Worm (Caenorhabditis elegans) whole organism, L4 larva: Measurements from ENCODE around the gene ril-2.

Source experiments
- F26F4.8 ChIP-seq: fragments of 200-800 bp; sonication (Bioruptor generic); conservative IDR thresholded peaks from 2 replicates; pipeline ENCODE4 v1.3.6; 2022; ENCODE audit warnings: missing genetic modification characterization, missing compliant biosample characterization
- T20F7.1 ChIP-seq: fragments of 200-800 bp; sonication (Bioruptor generic); optimal IDR thresholded peaks from 2 replicates; lab custom pipeline; 2018; ENCODE audit warnings: mild to moderate bottlenecking, missing genetic modification characterization, missing compliant biosample characterization
- Y48G9A.11 ChIP-seq: fragments of 200-800 bp; sonication (Bioruptor generic); IDR thresholded peaks from 2 replicates; pipeline ENCODE4 v1.3.6; 2022; ENCODE audit warnings: missing genetic modification reagents, missing genetic modification characterization, missing compliant biosample characterization
- Y5F2A.4 ChIP-seq: fragments of 200-800 bp; sonication (Bioruptor generic); optimal IDR thresholded peaks from 2 replicates; lab custom pipeline; 2018; ENCODE audit warnings: mild to moderate bottlenecking, missing genetic modification characterization, missing compliant biosample characterization
- Y75B8A.6 ChIP-seq: fragments of 200-800 bp; sonication (Bioruptor generic); IDR thresholded peaks from 2 replicates; pipeline ENCODE4 v1.3.6; 2022; ENCODE audit warnings: missing genetic modification reagents, missing genetic modification characterization, missing compliant biosample characterization
- ZK546.5 ChIP-seq, 2 experiments: sonication (generic microtip); optimal IDR thresholded peaks; 2 replicates each; lab custom pipeline; 2017; ENCODE audit warnings: missing biosample characterization in 2 of 2, missing genetic modification characterization in 2 of 2
- ama-1 ChIP-seq: fragments of 150-350 bp; optimal IDR thresholded peaks from 2 replicates; lab custom pipeline; 2014; ENCODE audit warnings: inconsistent platforms, mixed read lengths
- arid-1 ChIP-seq: fragments of 200-800 bp; sonication (Bioruptor generic); conservative IDR thresholded peaks from 2 replicates; pipeline ENCODE4 v1.3.6; 2022; ENCODE audit warnings: missing genetic modification reagents, missing genetic modification characterization, missing compliant biosample characterization
- attf-4 ChIP-seq: sonication (generic microtip); optimal IDR thresholded peaks from 3 replicates; lab custom pipeline; 2017; ENCODE audit warnings: missing biosample characterization, missing genetic modification characterization
- ceh-20 ChIP-seq: fragments of 200-800 bp; sonication (Bioruptor generic); IDR thresholded peaks from 2 replicates; pipeline ENCODE4 v1.3.6; 2022; ENCODE audit warnings: missing genetic modification reagents, missing genetic modification characterization, missing compliant biosample characterization
- ceh-28 ChIP-seq: fragments of 150-350 bp; optimal IDR thresholded peaks from 2 replicates; lab custom pipeline; 2014; ENCODE audit warnings: missing biosample characterization, missing genetic modification reagents, missing genetic modification characterization
- ceh-82 ChIP-seq: sonication (generic microtip); optimal IDR thresholded peaks from 2 replicates; lab custom pipeline; 2017; ENCODE audit warnings: missing biosample characterization, missing genetic modification characterization
- ces-1 ChIP-seq: fragments of 150-350 bp; sonication (generic microtip); optimal IDR thresholded peaks from 4 replicates; lab custom pipeline; 2014; ENCODE audit warnings: missing biosample characterization, missing genetic modification reagents, missing genetic modification characterization
- cey-2 ChIP-seq: sonication (generic microtip); optimal IDR thresholded peaks from 3 replicates; lab custom pipeline; 2017; ENCODE audit warnings: missing genetic modification characterization, mild to moderate bottlenecking, missing compliant biosample characterization, antibody characterized with exemption, borderline replicate concordance; ENCODE audit not compliant: insufficient read depth
- daf-16 ChIP-seq, 3 experiments: sonication (generic microtip); optimal IDR thresholded peaks; 2 replicates each; lab custom pipeline; 2016 to 2017; ENCODE audit warnings: missing genetic modification characterization in 3 of 3, missing genetic modification reagents in 3 of 3, mild to moderate bottlenecking in 2 of 3, missing compliant biosample characterization in 2 of 3, missing biosample characterization in 1 of 3, moderate library complexity in 1 of 3
- dmd-6 ChIP-seq: fragments of 200-800 bp; sonication (Bioruptor generic); IDR thresholded peaks from 2 replicates; pipeline ENCODE4 v1.3.6; 2022; ENCODE audit warnings: missing genetic modification reagents, missing genetic modification characterization, missing compliant biosample characterization
- dmd-9 ChIP-seq: fragments of 200-800 bp; sonication (Bioruptor generic); IDR thresholded peaks from 2 replicates; pipeline ENCODE4 v1.3.6; 2022; ENCODE audit warnings: missing genetic modification reagents, missing genetic modification characterization, missing compliant biosample characterization
- dpl-1 ChIP-seq: fragments of 150-350 bp; optimal IDR thresholded peaks from 2 replicates; lab custom pipeline; 2014; ENCODE audit warnings: missing biosample characterization, missing genetic modification reagents, missing genetic modification characterization
- fkh-10 ChIP-seq: fragments of 150-350 bp; optimal IDR thresholded peaks from 2 replicates; lab custom pipeline; 2014; ENCODE audit warnings: missing biosample characterization, missing genetic modification reagents, missing genetic modification characterization
- hif-1 ChIP-seq, 2 experiments: sonication (generic microtip); optimal IDR thresholded peaks; 2 replicates each; lab custom pipeline; 2016 to 2017; ENCODE audit warnings: missing compliant biosample characterization in 2 of 2, missing genetic modification characterization in 2 of 2, missing genetic modification reagents in 2 of 2, missing genotype in 2 of 2, mild to moderate bottlenecking in 1 of 2
- lin-15B ChIP-seq: fragments of 150-350 bp; sonication (generic microtip); optimal IDR thresholded peaks from 3 replicates; lab custom pipeline; 2014; ENCODE audit warnings: missing biosample characterization, missing genetic modification characterization
- lin-38 ChIP-seq: fragments of 200-800 bp; sonication (Bioruptor generic); IDR thresholded peaks from 2 replicates; pipeline ENCODE4 v1.3.6; 2022; ENCODE audit warnings: missing genetic modification reagents, missing genetic modification characterization, missing compliant biosample characterization
- lin-39 ChIP-seq: fragments of 150-350 bp; optimal IDR thresholded peaks from 2 replicates; lab custom pipeline; 2014; ENCODE audit warnings: missing biosample characterization, missing genetic modification reagents, missing genetic modification characterization
- lir-3 ChIP-seq: sonication (generic microtip); optimal IDR thresholded peaks from 2 replicates; lab custom pipeline; 2016; ENCODE audit warnings: mild to moderate bottlenecking, missing genetic modification characterization, missing compliant biosample characterization
- lsy-2 ChIP-seq, 2 experiments: fragments of 150-350 bp in 1 of 2; sonication (generic microtip) in 1 of 2; optimal IDR thresholded peaks; 2 replicates each; lab custom pipeline; 2014 to 2017; ENCODE audit warnings: missing biosample characterization in 2 of 2, missing genetic modification characterization in 2 of 2
- mdl-1 ChIP-seq, 2 experiments: fragments of 150-350 bp in 1 of 2; sonication (generic microtip) in 1 of 2; optimal IDR thresholded peaks; 2 replicates each; lab custom pipeline; 2014 to 2017; ENCODE audit warnings: missing biosample characterization in 2 of 2, missing genetic modification characterization in 2 of 2
- mes-2 ChIP-seq: sonication (generic microtip); optimal IDR thresholded peaks from 2 replicates; lab custom pipeline; 2016; ENCODE audit warnings: missing genotype, mild to moderate bottlenecking, missing genetic modification characterization, missing compliant biosample characterization; ENCODE audit not compliant: poor library complexity, severe bottlenecking
- mxl-3 ChIP-seq: fragments of 200-800 bp; sonication (Bioruptor generic); optimal IDR thresholded peaks from 2 replicates; lab custom pipeline; 2018; ENCODE audit warnings: mild to moderate bottlenecking, missing genetic modification characterization, missing compliant biosample characterization
- nhr-237 ChIP-seq: sonication (generic microtip); optimal IDR thresholded peaks from 2 replicates; lab custom pipeline; 2017; ENCODE audit warnings: missing biosample characterization, missing genetic modification characterization
- nhr-28 ChIP-seq: fragments of 150-350 bp; optimal IDR thresholded peaks from 2 replicates; lab custom pipeline; 2014; ENCODE audit warnings: missing biosample characterization, missing genetic modification characterization
- rbr-2 ChIP-seq: sonication (generic microtip); optimal IDR thresholded peaks from 2 replicates; lab custom pipeline; 2016; ENCODE audit warnings: missing genotype, missing genetic modification characterization, missing compliant biosample characterization
- saeg-2 ChIP-seq: fragments of 200-800 bp; sonication (Bioruptor generic); IDR thresholded peaks from 2 replicates; pipeline ENCODE4 v1.3.6; 2022; ENCODE audit warnings: missing genetic modification reagents, missing genetic modification characterization, missing compliant biosample characterization
- snpc-4 ChIP-seq: fragments of 150-350 bp; optimal IDR thresholded peaks from 2 replicates; lab custom pipeline; 2014; ENCODE audit warnings: missing biosample characterization, missing genetic modification characterization
- spr-1 ChIP-seq: sonication (generic microtip); optimal IDR thresholded peaks from 2 replicates; lab custom pipeline; 2016; ENCODE audit warnings: mild to moderate bottlenecking, missing genetic modification characterization, missing compliant biosample characterization
- unc-62 ChIP-seq, 3 experiments: fragments of 150-350 bp in 1 of 3; sonication (generic microtip); optimal IDR thresholded peaks in 2 of 3; peaks in 1 of 3; 1 replicate in 1 of 3; 2 replicates in 2 of 3; lab custom pipeline; 2014 to 2017; ENCODE audit warnings: missing biosample characterization in 3 of 3, missing genetic modification characterization in 3 of 3, missing genetic modification reagents in 3 of 3, missing genotype in 1 of 3
- vab-7 ChIP-seq: fragments of 200-800 bp; sonication (Bioruptor generic); IDR thresholded peaks from 2 replicates; pipeline ENCODE4 v1.3.6; 2022; ENCODE audit warnings: missing genetic modification reagents, missing genetic modification characterization, missing compliant biosample characterization
- zag-1 ChIP-seq: fragments of 150-350 bp; optimal IDR thresholded peaks from 2 replicates; lab custom pipeline; 2014; ENCODE audit warnings: missing biosample characterization, missing genetic modification characterization
- zip-2 ChIP-seq: fragments of 150-350 bp; optimal IDR thresholded peaks from 2 replicates; lab custom pipeline; 2014; ENCODE audit warnings: missing biosample characterization, missing genetic modification characterization
- ztf-11 ChIP-seq: fragments of 150-350 bp; optimal IDR thresholded peaks from 2 replicates; lab custom pipeline; 2014; ENCODE audit warnings: missing biosample characterization, missing genetic modification characterization

ril-2 gene

ce11 chrV:12596196-12596595 is 2.8 kb downstream of the ril-2 start, which contains the start of gene mma-1:
Gene mma-1 (minus strand): TSS chrV:12596296.
- TF ChIP-seq daf-16 (GFP tag; optimal IDR thresholded peaks at IDR 0.05; lab: Kevin White, UChicago) (no peak), daf-16 (tag; optimal IDR thresholded peaks at IDR 0.05; lab: Kevin White, UChicago) (no peak), rbr-2 (tag; lab: Kevin White, UChicago) (no peak), snpc-4 (tag; lab: Kevin White, UChicago) (no peak), nhr-237 (tag; lab: Kevin White, UChicago) (no peak), ceh-82 (tag; lab: Kevin White, UChicago) (no peak), Y75B8A.6 (no peak), Y5F2A.4 (GFP tag; lab: Kevin White, UChicago) (no peak), dmd-6 (no peak), mes-2 (tag; lab: Kevin White, UChicago) (no peak)

- TF ChIP-seq arid-1 (GFP tag; lab: Robert Waterston, UW) (no peak), ztf-11 (no peak), spr-1 (tag; lab: Kevin White, UChicago) (no peak), ZK546.5 (tag; optimal IDR thresholded peaks at IDR 0.05; lab: Kevin White, UChicago) (no peak), lin-15B (tag; lab: Kevin White, UChicago) (no peak), lin-39 (tag; lab: Kevin White, UChicago) (no peak), unc-62 (GFP tag; optimal IDR thresholded peaks at IDR 0.05 in 1 of 2; lab: Kevin White, UChicago) (no peak), unc-62 (tag; optimal IDR thresholded peaks at IDR 0.05; lab: Kevin White, UChicago) (no peak)
Observed at ce11 chrV:12592379-12592778, 6.6 kb downstream of the ril-2 start, which contains the start of gene C14C10.2. Gene C14C10.2 (minus strand): TSS chrV:12592479.

- no peak for TF ChIP-seq ama-1 (lab: Kevin White, UChicago)
- TF ChIP-seq ceh-20 (GFP tag; lab: Robert Waterston, UW): no peak
- no peak for TF ChIP-seq hif-1 (tag; optimal IDR thresholded peaks at IDR 0.05; lab: Kevin White, UChicago)
- TF ChIP-seq ceh-28 (tag; lab: Kevin White, UChicago): no peak
- TF ChIP-seq mxl-3: no peak
Observed at ce11 chrV:12590601-12591000, 8.4 kb downstream of the ril-2 start, which contains the start of gene ttr-43. Gene ttr-43 (minus strand): TSS chrV:12590701.

- TF ChIP-seq Y48G9A.11 (GFP tag; lab: Robert Waterston, UW) (no peak), lin-15B (tag; lab: Kevin White, UChicago) (no peak), zip-2 (tag; lab: Kevin White, UChicago) (no peak), lsy-2 (tag; optimal IDR thresholded peaks at IDR 0.05; lab: Kevin White, UChicago) (no peak), F26F4.8 (no peak), T20F7.1 (GFP tag; lab: Kevin White, UChicago) (no peak), zag-1 (no peak), lin-38 (GFP tag; lab: Robert Waterston, UW) (no peak), ama-1 (lab: Kevin White, UChicago) (no peak), hif-1 (tag; optimal IDR thresholded peaks at IDR 0.05; lab: Kevin White, UChicago) (no peak), attf-4 (tag; lab: Kevin White, UChicago) (no peak), ces-1 (GFP tag; lab: Kevin White, UChicago) (no peak)
Observed at ce11 chrV:12588030-12588429, 10.9 kb downstream of the ril-2 start, which contains the start of gene C14C10.1. Gene C14C10.1 (plus strand): TSS chrV:12588330.

ce11 chrV:12586793-12587192 is 12.2 kb downstream of the ril-2 start:
- no peak for TF ChIP-seq lir-3 (tag; lab: Kevin White, UChicago)

DNA sequence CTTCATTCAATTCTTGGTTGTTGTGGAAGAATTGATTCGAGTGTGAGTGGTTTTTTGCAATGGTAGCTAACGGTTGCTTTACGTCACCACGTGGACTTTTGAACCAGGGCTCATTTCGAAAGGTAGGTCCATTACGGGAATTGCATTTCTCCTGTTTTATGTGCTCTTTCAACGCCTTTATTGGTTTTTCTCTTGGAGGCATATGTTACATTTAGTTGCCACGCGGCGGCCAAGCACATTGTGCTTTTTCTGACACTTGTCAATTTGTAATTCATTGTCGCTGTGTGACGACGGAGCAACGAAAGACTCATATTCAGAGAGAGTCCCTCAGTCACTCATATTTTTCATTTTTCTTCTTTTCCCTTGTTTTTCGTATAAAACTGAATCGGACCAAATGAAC is 14.2 kb downstream of the ril-2 start:
- TF ChIP-seq unc-62 (GFP tag; optimal IDR thresholded peaks at IDR 0.05 in 1 of 2; lab: Kevin White, UChicago): peak in 1 of 2 experiments; percentile 94
- no peak for TF ChIP-seq unc-62 (tag; optimal IDR thresholded peaks at IDR 0.05; lab: Kevin White, UChicago)
- no peak for TF ChIP-seq cey-2 (tag; lab: Kevin White, UChicago)
- TF ChIP-seq saeg-2 (GFP tag; lab: Robert Waterston, UW): no peak
- no peak for TF ChIP-seq dmd-9 (GFP tag; lab: Robert Waterston, UW)
- no peak for TF ChIP-seq dpl-1 (GFP tag; lab: Kevin White, UChicago)
- no peak for TF ChIP-seq vab-7 (GFP tag; lab: Robert Waterston, UW)
- TF ChIP-seq mdl-1 (tag; optimal IDR thresholded peaks at IDR 0.05; lab: Kevin White, UChicago): no peak
- TF ChIP-seq nhr-28 (tag; lab: Kevin White, UChicago): no peak
- TF ChIP-seq fkh-10: no peak
